Fruit fly (Drosophila melanogaster) whole organism, embryonic: ENCODE measurements around the gene CG12075.

Experiments
- CG10462 ChIP-seq: fragments of 200-800 bp; sonication (Bioruptor generic); optimal IDR thresholded peaks from 2 replicates; lab custom pipeline; 2016; ENCODE audit warnings: missing biosample characterization, missing genetic modification characterization
- CG10959 ChIP-seq: fragments of 200-800 bp; sonication (Bioruptor generic); IDR thresholded peaks from 2 replicates; pipeline ENCODE4 v1.3.6; 2022; ENCODE audit warnings: missing biosample characterization, missing genetic modification characterization
- CG12744 ChIP-seq: fragments of 200-800 bp; sonication (Bioruptor generic); optimal IDR thresholded peaks from 2 replicates; lab custom pipeline; 2016; ENCODE audit warnings: missing biosample characterization, missing genetic modification characterization
- CG12769 ChIP-seq: fragments of 200-800 bp; sonication (Bioruptor generic); optimal IDR thresholded peaks from 2 replicates; lab custom pipeline; 2019; ENCODE audit warnings: missing biosample characterization, mild to moderate bottlenecking, missing genetic modification characterization, moderate library complexity
- CG13123 ChIP-seq: fragments of 200-800 bp; sonication (Bioruptor generic); optimal IDR thresholded peaks from 2 replicates; lab custom pipeline; 2016; ENCODE audit warnings: missing biosample characterization, missing genetic modification characterization
- CG1529 ChIP-seq: fragments of 200-800 bp; sonication (Bioruptor generic); optimal IDR thresholded peaks from 3 replicates; lab custom pipeline; 2018; ENCODE audit warnings: missing biosample characterization, missing genetic modification characterization
- CG16813 ChIP-seq: fragments of 200-800 bp; sonication (Bioruptor generic); IDR thresholded peaks from 3 replicates; pipeline ENCODE4 v1.3.6; 2022; ENCODE audit warnings: missing biosample characterization, missing genetic modification characterization; ENCODE audit not compliant: partially characterized antibody
- CG17912 ChIP-seq: fragments of 200-800 bp; sonication (Bioruptor generic); optimal IDR thresholded peaks from 2 replicates; lab custom pipeline; 2018; ENCODE audit warnings: missing biosample characterization, mild to moderate bottlenecking, missing genetic modification characterization
- CG3847 ChIP-seq: fragments of 200-800 bp; sonication (Bioruptor generic); IDR thresholded peaks from 2 replicates; pipeline ENCODE4 v1.3.6; 2022; ENCODE audit warnings: missing biosample characterization, missing genetic modification characterization
- CG3995 ChIP-seq: fragments of 200-800 bp; sonication (Bioruptor generic); optimal IDR thresholded peaks from 3 replicates; lab custom pipeline; 2016; ENCODE audit warnings: missing biosample characterization, missing genetic modification characterization
- CG4360 ChIP-seq: fragments of 200-800 bp; sonication (Bioruptor generic); IDR thresholded peaks from 2 replicates; pipeline ENCODE4 v1.3.6; 2022; ENCODE audit warnings: missing biosample characterization, missing genetic modification characterization
- CG4424 ChIP-seq: fragments of 200-800 bp; sonication (Bioruptor generic); optimal IDR thresholded peaks from 3 replicates; lab custom pipeline; 2016; ENCODE audit warnings: missing biosample characterization, missing genetic modification characterization
- CG7839 ChIP-seq: fragments of 200-800 bp; sonication (Bioruptor generic); optimal IDR thresholded peaks from 3 replicates; lab custom pipeline; 2018; ENCODE audit warnings: missing biosample characterization, mild to moderate bottlenecking, missing genetic modification characterization, moderate library complexity
- CG7963 ChIP-seq: fragments of 200-800 bp; sonication (Bioruptor generic); IDR thresholded peaks from 3 replicates; pipeline ENCODE4 v1.3.6; 2022; ENCODE audit warnings: missing biosample characterization, missing genetic modification characterization; ENCODE audit not compliant: partially characterized antibody
- CG8478 ChIP-seq: fragments of >200 bp; optimal IDR thresholded peaks from 2 replicates; lab custom pipeline; 2018
- CG9727 ChIP-seq: fragments of 200-800 bp; sonication (Bioruptor generic); optimal IDR thresholded peaks from 3 replicates; lab custom pipeline; 2017; ENCODE audit warnings: missing biosample characterization, mild to moderate bottlenecking, missing genetic modification characterization
- HLHmδ ChIP-seq: fragments of 200-800 bp; sonication (Bioruptor generic); optimal IDR thresholded peaks from 2 replicates; lab custom pipeline; 2018; ENCODE audit warnings: missing biosample characterization, mild to moderate bottlenecking, missing genetic modification characterization, moderate library complexity
- MTF-1 ChIP-seq: fragments of 200-800 bp; sonication (Bioruptor generic); optimal IDR thresholded peaks from 2 replicates; lab custom pipeline; 2018; ENCODE audit warnings: missing biosample characterization, mild to moderate bottlenecking, missing genetic modification characterization, borderline replicate concordance
- Mad ChIP-seq: fragments of 200-800 bp; sonication (Bioruptor generic); optimal IDR thresholded peaks from 2 replicates; lab custom pipeline; 2016; ENCODE audit warnings: missing biosample characterization, missing genetic modification characterization
- Max ChIP-seq: fragments of 200-800 bp; sonication (Bioruptor generic); optimal IDR thresholded peaks from 2 replicates; lab custom pipeline; 2016; ENCODE audit warnings: missing biosample characterization, mild to moderate bottlenecking, missing genetic modification characterization
- NC2β ChIP-seq: fragments of 200-800 bp; sonication (Bioruptor generic); optimal IDR thresholded peaks from 2 replicates; lab custom pipeline; 2016; ENCODE audit warnings: missing biosample characterization, missing genetic modification characterization
- Opbp ChIP-seq: fragments of 200-800 bp; sonication (Bioruptor generic); IDR thresholded peaks from 3 replicates; pipeline ENCODE4 v1.3.6; 2022; ENCODE audit warnings: missing biosample characterization, missing genetic modification characterization; ENCODE audit not compliant: partially characterized antibody
- Ptx1 ChIP-seq: fragments of 200-800 bp; sonication (Bioruptor generic); IDR thresholded peaks from 2 replicates; pipeline ENCODE4 v1.3.6; 2022; ENCODE audit warnings: missing biosample characterization, missing genetic modification characterization
- Sry-δ ChIP-seq: fragments of 200-800 bp; sonication (Bioruptor generic); optimal IDR thresholded peaks from 2 replicates; lab custom pipeline; 2016; ENCODE audit warnings: missing biosample characterization, missing genetic modification characterization
- Tbp ChIP-seq: fragments of >200 bp; optimal IDR thresholded peaks from 2 replicates; lab custom pipeline; 2018; ENCODE audit warnings: missing biosample characterization, missing genetic modification characterization
- amos ChIP-seq: fragments of 200-800 bp; sonication (Bioruptor generic); IDR thresholded peaks from 2 replicates; pipeline ENCODE4 v1.3.6; 2022; ENCODE audit warnings: missing biosample characterization, missing genetic modification characterization; ENCODE audit not compliant: partially characterized antibody
- ase ChIP-seq: fragments of 200-800 bp; sonication (Bioruptor generic); IDR thresholded peaks from 3 replicates; pipeline ENCODE4 v1.3.6; 2022; ENCODE audit warnings: missing biosample characterization, missing genetic modification characterization
- bab2 ChIP-seq: fragments of 200-800 bp; sonication (Bioruptor generic); optimal IDR thresholded peaks from 2 replicates; lab custom pipeline; 2016; ENCODE audit warnings: missing biosample characterization, missing genetic modification characterization
- bsh ChIP-seq, 2 experiments: fragments of 200-800 bp; sonication (Bioruptor generic); optimal IDR thresholded peaks; 2 replicates each; lab custom pipeline; 2017 to 2018; ENCODE audit warnings: mild to moderate bottlenecking in 2 of 2, missing biosample characterization in 2 of 2, missing genetic modification characterization in 2 of 2, moderate library complexity in 1 of 2
- btn ChIP-seq: fragments of 200-800 bp; sonication (Bioruptor generic); optimal IDR thresholded peaks from 2 replicates; lab custom pipeline; 2016; ENCODE audit warnings: missing biosample characterization, missing genetic modification characterization
- cad ChIP-seq: fragments of >200 bp; optimal IDR thresholded peaks from 2 replicates; lab custom pipeline; 2017; ENCODE audit warnings: missing biosample characterization, missing genetic modification characterization
- cas ChIP-seq: fragments of 200-800 bp; sonication (Bioruptor generic); IDR thresholded peaks from 2 replicates; pipeline ENCODE4 v1.3.6; 2022; ENCODE audit warnings: missing biosample characterization, missing genetic modification characterization
- chn ChIP-seq: fragments of 200-800 bp; sonication (Bioruptor generic); optimal IDR thresholded peaks from 2 replicates; lab custom pipeline; 2016; ENCODE audit warnings: missing biosample characterization, missing genetic modification characterization
- dan ChIP-seq: fragments of 200-800 bp; sonication (Bioruptor generic); IDR thresholded peaks from 2 replicates; pipeline ENCODE4 v1.3.6; 2022; ENCODE audit warnings: missing biosample characterization, missing genetic modification characterization
- eve ChIP-seq, 2 experiments: fragments of >200 bp; optimal IDR thresholded peaks; 2 replicates each; lab custom pipeline; 2017; ENCODE audit warnings: missing biosample characterization in 2 of 2, missing genetic modification characterization in 2 of 2
- grn ChIP-seq: fragments of 200-800 bp; sonication (Bioruptor generic); optimal IDR thresholded peaks from 3 replicates; lab custom pipeline; 2017; ENCODE audit warnings: missing biosample characterization, missing genetic modification characterization
- her ChIP-seq: fragments of 200-800 bp; sonication (Bioruptor generic); optimal IDR thresholded peaks from 2 replicates; lab custom pipeline; 2016; ENCODE audit warnings: missing biosample characterization, missing genetic modification characterization
- insv ChIP-seq, 2 experiments: fragments of 200-800 bp; sonication (Bioruptor generic); optimal IDR thresholded peaks; 3 replicates each; lab custom pipeline; 2016 to 2018; ENCODE audit warnings: missing biosample characterization in 2 of 2, missing genetic modification characterization in 2 of 2
- lilli ChIP-seq: fragments of 200-800 bp; sonication (Bioruptor generic); optimal IDR thresholded peaks from 3 replicates; lab custom pipeline; 2016; ENCODE audit warnings: missing biosample characterization, missing genetic modification characterization
- nmo ChIP-seq: fragments of 200-800 bp; sonication (Bioruptor generic); optimal IDR thresholded peaks from 2 replicates; lab custom pipeline; 2018; ENCODE audit warnings: missing biosample characterization, mild to moderate bottlenecking, missing genetic modification characterization, moderate library complexity
- pho ChIP-seq: fragments of 200-800 bp; sonication (Bioruptor generic); optimal IDR thresholded peaks from 2 replicates; lab custom pipeline; 2016; ENCODE audit warnings: missing biosample characterization, missing genetic modification characterization
- pita ChIP-seq: fragments of 200-800 bp; sonication (Bioruptor generic); optimal IDR thresholded peaks from 2 replicates; lab custom pipeline; 2017; ENCODE audit warnings: missing biosample characterization, mild to moderate bottlenecking, missing genetic modification characterization
- ro ChIP-seq: fragments of 200-800 bp; sonication (Bioruptor generic); IDR thresholded peaks from 2 replicates; pipeline ENCODE4 v1.3.6; 2022; ENCODE audit warnings: missing biosample characterization, missing genetic modification characterization
- sens-2 ChIP-seq: fragments of 200-800 bp; sonication (Bioruptor generic); IDR thresholded peaks from 2 replicates; pipeline ENCODE4 v1.3.6; 2022; ENCODE audit warnings: missing biosample characterization, missing genetic modification characterization
- sna ChIP-seq: fragments of 200-800 bp; sonication (Bioruptor generic); IDR thresholded peaks from 2 replicates; pipeline ENCODE4 v1.3.6; 2022; ENCODE audit warnings: missing biosample characterization, missing genetic modification characterization; ENCODE audit not compliant: partially characterized antibody
- sug ChIP-seq: fragments of 200-800 bp; optimal IDR thresholded peaks from 2 replicates; lab custom pipeline; 2019; ENCODE audit warnings: missing biosample characterization, mild to moderate bottlenecking, missing genetic modification characterization, moderate library complexity
- trem ChIP-seq: fragments of 200-800 bp; optimal IDR thresholded peaks from 3 replicates; lab custom pipeline; 2019; ENCODE audit warnings: missing biosample characterization, mild to moderate bottlenecking, missing genetic modification characterization, moderate library complexity
- trh ChIP-seq: fragments of 200-800 bp; sonication (Bioruptor generic); optimal IDR thresholded peaks from 2 replicates; lab custom pipeline; 2016; ENCODE audit warnings: missing biosample characterization, missing genetic modification characterization
- tup ChIP-seq: fragments of 200-800 bp; sonication (Bioruptor generic); optimal IDR thresholded peaks from 2 replicates; lab custom pipeline; 2016; ENCODE audit warnings: missing biosample characterization, mild to moderate bottlenecking, missing genetic modification characterization, moderate library complexity
- zfh2 ChIP-seq: fragments of 200-800 bp; sonication (Bioruptor generic); optimal IDR thresholded peaks from 2 replicates; lab custom pipeline; 2016; ENCODE audit warnings: missing biosample characterization, missing genetic modification characterization

The CG12075 gene

DNA sequence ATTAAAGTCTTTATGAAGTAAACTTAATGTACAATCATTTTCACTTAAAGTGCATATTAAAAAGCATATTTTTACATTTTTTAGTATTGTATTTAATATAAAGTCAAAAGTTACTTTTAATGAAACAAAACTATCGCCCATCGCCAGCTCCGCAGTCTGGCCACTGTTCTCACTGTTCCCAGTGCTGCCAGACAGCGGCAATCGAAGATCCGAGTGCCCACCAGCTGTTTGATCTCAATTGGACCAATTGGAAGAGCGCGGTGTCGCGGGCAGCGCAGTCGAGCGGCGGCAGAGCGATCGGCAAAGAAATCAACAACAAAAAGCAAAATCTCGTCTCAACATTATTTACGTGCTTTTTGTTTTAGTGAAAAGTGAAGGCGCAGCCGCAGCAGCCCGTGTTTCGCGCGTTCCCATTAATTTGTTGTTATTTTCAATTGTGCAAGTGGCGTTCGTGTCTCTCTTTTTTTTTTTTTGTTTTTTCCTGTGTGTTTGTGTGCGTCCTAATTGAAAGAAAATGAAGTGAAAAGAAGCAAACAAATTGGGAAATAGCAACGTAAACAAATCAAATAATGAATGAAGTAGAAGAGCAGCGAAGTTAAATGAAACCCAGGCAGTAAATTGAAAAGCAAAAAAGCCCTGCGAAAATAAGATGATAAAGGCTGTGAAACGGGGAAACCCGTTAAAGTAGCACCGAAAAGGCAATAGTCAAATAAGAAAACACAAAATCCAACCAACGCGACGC is 68.9 kb downstream of the CG12075 start, which contains the start of gene rdgA (continued):
- TF ChIP-seq CG13123 (GFP tag; lab: Kevin White, UChicago) (no peak), Tbp (GFP tag; lab: Kevin White, UChicago) (no peak), tup (GFP tag; lab: Kevin White, UChicago) (no peak), bab2 (no peak), bsh (GFP tag; optimal IDR thresholded peaks at IDR 0.05; lab: Kevin White, UChicago) (peak in 1 of 2 experiments; percentile 28), Mad (no peak), sens-2 (GFP tag; lab: Robert Waterston, UW) (no peak), CG10462 (GFP tag; lab: Kevin White, UChicago) (no peak), ro (GFP tag; lab: Robert Waterston, UW) (no peak), CG12769 (tag; lab: Kevin White, UChicago) (no peak), cad (GFP tag; lab: Kevin White, UChicago) (no peak), CG3995 (GFP tag; lab: Kevin White, UChicago) (peak; percentile 21), trem (tag; lab: Kevin White, UChicago) (no peak), zfh2 (GFP tag; lab: Kevin White, UChicago) (peak; percentile 54), grn (GFP tag; lab: Kevin White, UChicago) (no peak), Max (no peak), cas (GFP tag; lab: Robert Waterston, UW) (no peak), Opbp (GFP tag; lab: Robert Waterston, UW) (peak; percentile 69), pho (GFP tag; lab: Kevin White, UChicago) (no peak), CG7839 (no peak), CG8478 (lab: Kevin White, UChicago) (no peak), CG9727 (GFP tag; lab: Kevin White, UChicago) (no peak), HLHmδ (no peak), chn (GFP tag; lab: Kevin White, UChicago) (no peak), Ptx1 (GFP tag; lab: Robert Waterston, UW) (peak; percentile 53; the same call in 1 of the 2 replicates), CG4360 (GFP tag; lab: Robert Waterston, UW) (peak; percentile 3; the same call in 1 of the 2 replicates), CG12744 (GFP tag; lab: Kevin White, UChicago) (no peak), nmo (GFP tag; lab: Kevin White, UChicago) (peak; percentile 11), NC2β (GFP tag; lab: Kevin White, UChicago) (no peak), CG4424 (GFP tag; lab: Kevin White, UChicago) (no peak), CG7963 (GFP tag; lab: Robert Waterston, UW) (no peak), sna (peak; percentile 32), btn (no peak), CG10959 (GFP tag; lab: Robert Waterston, UW) (no peak), CG1529 (GFP tag; lab: Kevin White, UChicago) (no peak), CG3847 (GFP tag; lab: Robert Waterston, UW) (peak; percentile 88), ase (GFP tag; lab: Robert Waterston, UW) (peak; percentile 24; the same call in 1 of the 3 replicates), dan (GFP tag; lab: Robert Waterston, UW) (no peak), lilli (GFP tag; lab: Kevin White, UChicago) (peak; percentile 36), amos (GFP tag; lab: Robert Waterston, UW) (peak; percentile 71), CG16813 (GFP tag; lab: Robert Waterston, UW) (peak; percentile 63), her (GFP tag; lab: Kevin White, UChicago) (no peak), CG17912 (no peak), sug (peak; percentile 43), MTF-1 (GFP tag; lab: Kevin White, UChicago) (no peak), Sry-δ (GFP tag; lab: Kevin White, UChicago) (peak; percentile 72), pita (GFP tag; lab: Kevin White, UChicago) (no peak), trh (GFP tag; lab: Kevin White, UChicago) (no peak), eve (GFP tag; optimal IDR thresholded peaks at IDR 0.05; lab: Kevin White, UChicago) (no peak), insv (GFP tag; optimal IDR thresholded peaks at IDR 0.05; lab: Kevin White, UChicago) (peak; percentile 71 to 96)
